Worm (Caenorhabditis elegans) whole organism, L2 larva: ENCODE measurements around the gene str-159.

Source experiments
- C34F6.9 ChIP-seq: fragments of 150-350 bp; optimal IDR thresholded peaks from 2 replicates; lab custom pipeline; 2014; ENCODE audit warnings: missing biosample characterization, missing genetic modification characterization
- F13H6.1 ChIP-seq: sonication (generic microtip); optimal IDR thresholded peaks from 2 replicates; lab custom pipeline; 2016; ENCODE audit warnings: missing genetic modification characterization, missing compliant biosample characterization
- R02D3.7 ChIP-seq: fragments of 150-350 bp; optimal IDR thresholded peaks from 2 replicates; lab custom pipeline; 2014; ENCODE audit warnings: missing biosample characterization, missing genetic modification characterization
- ZK546.5 ChIP-seq: sonication (generic microtip); optimal IDR thresholded peaks from 2 replicates; lab custom pipeline; 2017; ENCODE audit warnings: missing biosample characterization, missing genetic modification characterization
- alr-1 ChIP-seq: fragments of 150-350 bp; optimal IDR thresholded peaks from 2 replicates; lab custom pipeline; 2014; ENCODE audit warnings: missing biosample characterization, missing genetic modification characterization
- aly-2 ChIP-seq: fragments of 150-350 bp; optimal IDR thresholded peaks from 2 replicates; lab custom pipeline; 2014; ENCODE audit warnings: missing biosample characterization, missing genetic modification characterization
- ama-1 ChIP-seq: fragments of 150-350 bp; optimal IDR thresholded peaks from 2 replicates; lab custom pipeline; 2018; ENCODE audit warnings: inconsistent platforms
- blmp-1 ChIP-seq: sonication (generic microtip); optimal IDR thresholded peaks from 2 replicates; lab custom pipeline; 2017; ENCODE audit warnings: missing genetic modification characterization, mild to moderate bottlenecking, missing compliant biosample characterization, antibody characterized with exemption, moderate library complexity; ENCODE audit not compliant: insufficient read depth
- crh-2 ChIP-seq: sonication (generic microtip); optimal IDR thresholded peaks from 2 replicates; lab custom pipeline; 2017; ENCODE audit warnings: missing biosample characterization, missing genetic modification characterization
- dmd-4 ChIP-seq: sonication (generic microtip); optimal IDR thresholded peaks from 2 replicates; lab custom pipeline; 2017; ENCODE audit warnings: missing biosample characterization, missing genetic modification characterization
- egl-27 ChIP-seq: sonication (generic microtip); optimal IDR thresholded peaks from 3 replicates; lab custom pipeline; 2017; ENCODE audit warnings: missing biosample characterization, missing genetic modification reagents, missing genetic modification characterization
- elt-1 ChIP-seq: fragments of 150-350 bp; optimal IDR thresholded peaks from 2 replicates; lab custom pipeline; 2014; ENCODE audit warnings: missing biosample characterization, missing genetic modification characterization
- fos-1 ChIP-seq: fragments of 150-350 bp; optimal IDR thresholded peaks from 2 replicates; lab custom pipeline; 2014; ENCODE audit warnings: missing biosample characterization, missing genetic modification characterization
- gmeb-1 ChIP-seq: fragments of 150-350 bp; optimal IDR thresholded peaks from 2 replicates; lab custom pipeline; 2014; ENCODE audit warnings: missing biosample characterization, missing genetic modification characterization
- lin-11 ChIP-seq: fragments of 150-350 bp; sonication (generic microtip); optimal IDR thresholded peaks from 2 replicates; lab custom pipeline; 2014; ENCODE audit warnings: missing biosample characterization, missing genetic modification characterization, inconsistent platforms, mixed read lengths
- lin-13 ChIP-seq: fragments of 150-350 bp; optimal IDR thresholded peaks from 2 replicates; lab custom pipeline; 2014; ENCODE audit warnings: missing biosample characterization, missing genetic modification reagents, missing genetic modification characterization
- lsy-2 ChIP-seq, 2 experiments: fragments of 150-350 bp in 1 of 2; sonication (generic microtip) in 1 of 2; optimal IDR thresholded peaks; 2 replicates each; lab custom pipeline; 2014 to 2017; ENCODE audit warnings: missing biosample characterization in 2 of 2, missing genetic modification characterization in 2 of 2
- mab-5 ChIP-seq: fragments of 150-350 bp; optimal IDR thresholded peaks from 2 replicates; lab custom pipeline; 2014; ENCODE audit warnings: missing biosample characterization, missing genetic modification characterization
- nhr-10 ChIP-seq: sonication (generic microtip); optimal IDR thresholded peaks from 2 replicates; lab custom pipeline; 2017; ENCODE audit warnings: missing biosample characterization, missing genetic modification characterization
- nhr-11 ChIP-seq: fragments of 150-350 bp; optimal IDR thresholded peaks from 2 replicates; lab custom pipeline; 2014; ENCODE audit warnings: missing biosample characterization, missing genetic modification characterization
- nhr-12 ChIP-seq: fragments of 150-350 bp; optimal IDR thresholded peaks from 2 replicates; lab custom pipeline; 2014; ENCODE audit warnings: missing biosample characterization, missing genetic modification characterization
- nhr-129 ChIP-seq: fragments of 150-350 bp; optimal IDR thresholded peaks from 2 replicates; lab custom pipeline; 2014; ENCODE audit warnings: missing biosample characterization, missing genetic modification characterization
- nhr-21 ChIP-seq: fragments of 150-350 bp; optimal IDR thresholded peaks from 2 replicates; lab custom pipeline; 2014; ENCODE audit warnings: missing biosample characterization, missing genetic modification characterization
- nhr-23 ChIP-seq: fragments of 150-350 bp; optimal IDR thresholded peaks from 2 replicates; lab custom pipeline; 2014; ENCODE audit warnings: missing biosample characterization, missing genetic modification reagents, missing genetic modification characterization
- nhr-237 ChIP-seq: fragments of 150-350 bp; optimal IDR thresholded peaks from 2 replicates; lab custom pipeline; 2014; ENCODE audit warnings: missing biosample characterization, missing genetic modification characterization
- nhr-25 ChIP-seq: fragments of 150-350 bp; sonication (generic microtip); optimal IDR thresholded peaks from 3 replicates; lab custom pipeline; 2014; ENCODE audit warnings: missing biosample characterization, missing genetic modification characterization
- nhr-6 ChIP-seq: fragments of 150-350 bp; optimal IDR thresholded peaks from 2 replicates; lab custom pipeline; 2014; ENCODE audit warnings: missing biosample characterization, missing genetic modification characterization
- peb-1 ChIP-seq: fragments of 150-350 bp; optimal IDR thresholded peaks from 2 replicates; lab custom pipeline; 2014; ENCODE audit warnings: missing biosample characterization, missing genetic modification characterization
- sem-4 ChIP-seq: fragments of 150-350 bp; optimal IDR thresholded peaks from 2 replicates; lab custom pipeline; 2014; ENCODE audit warnings: missing biosample characterization, missing genetic modification reagents, missing genetic modification characterization
- skn-1 ChIP-seq: sonication (generic microtip); optimal IDR thresholded peaks from 2 replicates; lab custom pipeline; 2017; ENCODE audit warnings: missing biosample characterization, missing genetic modification characterization
- sma-9 ChIP-seq, 2 experiments: fragments of 150-350 bp in 1 of 2; sonication (generic microtip) in 1 of 2; optimal IDR thresholded peaks; 2 replicates each; lab custom pipeline; 2014 to 2016; ENCODE audit warnings: missing genetic modification characterization in 2 of 2, mild to moderate bottlenecking in 1 of 2, missing biosample characterization in 1 of 2, missing compliant biosample characterization in 1 of 2, missing genetic modification reagents in 1 of 2, moderate library complexity in 1 of 2
- snpc-4 ChIP-seq: fragments of 150-350 bp; optimal IDR thresholded peaks from 2 replicates; lab custom pipeline; 2014; ENCODE audit warnings: missing biosample characterization, missing genetic modification characterization
- unc-39 ChIP-seq: fragments of 150-350 bp; optimal IDR thresholded peaks from 2 replicates; lab custom pipeline; 2014; ENCODE audit warnings: missing biosample characterization, missing genetic modification characterization
- unc-55 ChIP-seq: fragments of 150-350 bp; sonication (generic microtip); optimal IDR thresholded peaks from 3 replicates; lab custom pipeline; 2014; ENCODE audit warnings: missing biosample characterization, missing genetic modification reagents, missing genetic modification characterization
- unc-62 ChIP-seq: fragments of 150-350 bp; optimal IDR thresholded peaks from 2 replicates; lab custom pipeline; 2014; ENCODE audit warnings: missing biosample characterization, missing genetic modification reagents, missing genetic modification characterization
- zag-1 ChIP-seq: fragments of 150-350 bp; optimal IDR thresholded peaks from 2 replicates; lab custom pipeline; 2014; ENCODE audit warnings: missing biosample characterization, missing genetic modification characterization
- ztf-1 ChIP-seq: fragments of 200-800 bp; sonication (Bioruptor generic); conservative IDR thresholded peaks from 2 replicates; pipeline ENCODE4 v1.3.6; 2022; ENCODE audit warnings: missing genetic modification characterization, missing compliant biosample characterization
- ztf-4 ChIP-seq: fragments of 150-350 bp; optimal IDR thresholded peaks from 2 replicates; lab custom pipeline; 2014; ENCODE audit warnings: missing biosample characterization, missing genetic modification characterization

str-159 gene

ce11 chrIV:4909039-4909438, at the start of gene str-159:
Gene str-159, plus strand, starts transcription at chrIV:4909339.
- TF ChIP-seq nhr-129 (no peak), lin-13 (GFP tag; lab: Kevin White, UChicago) (no peak), nhr-10 (tag; lab: Kevin White, UChicago) (no peak), R02D3.7 (no peak), crh-2 (no peak)

DNA sequence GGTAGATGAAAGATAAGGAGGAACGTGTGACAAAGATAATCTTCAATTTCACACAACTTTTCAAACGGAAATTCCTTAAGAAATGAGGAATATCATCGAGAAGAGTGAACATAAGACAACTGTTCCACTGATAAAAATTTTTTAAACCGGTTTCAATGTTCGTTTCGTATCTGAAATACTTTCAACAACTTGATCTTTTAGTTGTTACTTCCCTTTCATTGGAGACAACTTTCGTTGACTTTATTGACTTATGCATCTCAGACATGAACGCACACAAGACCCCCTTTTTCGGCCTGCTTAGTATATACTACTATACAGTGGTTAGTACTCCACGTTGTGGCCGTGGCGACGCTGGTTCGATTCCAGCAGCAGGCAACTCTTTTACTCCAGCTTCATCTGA, 47.7 kb upstream of the str-159 start, which contains the start of the genes Y17G9A.4 and str-173:
Gene Y17G9A.4 (minus strand): TSS at position 101 of the 400 bp plus-strand sequence.
Gene str-173 (plus strand): TSS at position 325 of the 400 bp plus-strand sequence.
- no peak for TF ChIP-seq snpc-4 (tag; lab: Kevin White, UChicago)

- TF ChIP-seq fos-1 (tag; lab: Kevin White, UChicago) (no peak), ama-1 (lab: Kevin White, UChicago) (no peak), unc-39 (tag; lab: Kevin White, UChicago) (no peak), ztf-1 (GFP tag; lab: Robert Waterston, UW) (no peak), F13H6.1 (tag; lab: Kevin White, UChicago) (no peak), alr-1 (tag; lab: Kevin White, UChicago) (no peak), sma-9 (GFP tag; optimal IDR thresholded peaks at IDR 0.05; lab: Kevin White, UChicago) (no peak), sma-9 (tag; optimal IDR thresholded peaks at IDR 0.05; lab: Kevin White, UChicago) (no peak), dmd-4 (tag; lab: Kevin White, UChicago) (no peak), lin-11 (tag; lab: Kevin White, UChicago) (no peak), R02D3.7 (no peak), nhr-237 (no peak)
These were observed 44.6 kb upstream of the str-159 start for ce11 chrIV:4864524-4864923.

DNA sequence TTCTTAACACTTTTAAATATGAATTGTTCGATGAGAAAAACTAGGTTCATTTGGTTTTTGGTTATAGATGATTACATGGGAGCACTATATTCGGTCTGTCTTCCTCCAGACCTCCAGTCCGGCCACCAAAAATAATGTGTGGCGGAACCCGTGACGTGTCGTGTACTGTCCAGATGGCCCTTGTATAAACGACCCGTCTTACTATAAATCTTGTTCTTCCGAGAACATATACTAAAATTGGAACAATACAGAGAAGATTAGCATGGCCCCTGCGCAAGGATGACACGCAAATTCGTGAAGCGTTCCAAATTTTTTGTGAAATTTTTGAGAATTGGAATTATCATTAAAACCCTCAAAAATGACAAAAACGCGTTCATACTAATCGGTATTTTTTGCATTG, 42.5 kb upstream of the str-159 start:
- no peak for TF ChIP-seq ama-1 (lab: Kevin White, UChicago)
- no peak for TF ChIP-seq zag-1 (tag; lab: Kevin White, UChicago)
- TF ChIP-seq nhr-237: no peak
- TF ChIP-seq nhr-12 (tag; lab: Kevin White, UChicago): no peak
- no peak for TF ChIP-seq alr-1 (tag; lab: Kevin White, UChicago)
- no peak for TF ChIP-seq unc-39 (tag; lab: Kevin White, UChicago)
- TF ChIP-seq unc-55: no peak
- TF ChIP-seq nhr-129: no peak
- no peak for TF ChIP-seq nhr-23 (tag; lab: Kevin White, UChicago)
- no peak for TF ChIP-seq ZK546.5 (tag; lab: Kevin White, UChicago)
- TF ChIP-seq unc-62 (GFP tag; lab: Kevin White, UChicago): no peak
- TF ChIP-seq mab-5: no peak
- no peak for TF ChIP-seq lsy-2 (tag; optimal IDR thresholded peaks at IDR 0.05; lab: Kevin White, UChicago)
- no peak for TF ChIP-seq crh-2
- TF ChIP-seq peb-1 (tag; lab: Kevin White, UChicago): no peak
- TF ChIP-seq blmp-1 (tag; lab: Kevin White, UChicago): no peak
- TF ChIP-seq lin-11 (tag; lab: Kevin White, UChicago): no peak
- TF ChIP-seq ztf-4: no peak

- no peak for TF ChIP-seq dmd-4 (tag; lab: Kevin White, UChicago)
- no peak for TF ChIP-seq egl-27 (tag; lab: Kevin White, UChicago)
- TF ChIP-seq mab-5: no peak
- TF ChIP-seq elt-1 (tag; lab: Kevin White, UChicago): no peak
- no peak for TF ChIP-seq nhr-11 (tag; lab: Kevin White, UChicago)
- no peak for TF ChIP-seq aly-2
- no peak for TF ChIP-seq nhr-10 (tag; lab: Kevin White, UChicago)
- TF ChIP-seq nhr-6 (tag; lab: Kevin White, UChicago): no peak
- TF ChIP-seq lsy-2 (tag; optimal IDR thresholded peaks at IDR 0.05; lab: Kevin White, UChicago): no peak
- no peak for TF ChIP-seq nhr-25
- TF ChIP-seq C34F6.9 (tag; lab: Kevin White, UChicago): no peak
- TF ChIP-seq R02D3.7: no peak
- no peak for TF ChIP-seq blmp-1 (tag; lab: Kevin White, UChicago)
- no peak for TF ChIP-seq nhr-21 (tag; lab: Kevin White, UChicago)
- no peak for TF ChIP-seq nhr-12 (tag; lab: Kevin White, UChicago)
- TF ChIP-seq skn-1 (tag; lab: Kevin White, UChicago): no peak
- no peak for TF ChIP-seq sem-4 (tag; lab: Kevin White, UChicago)
- no peak for TF ChIP-seq ztf-1 (GFP tag; lab: Robert Waterston, UW)
- TF ChIP-seq unc-39 (tag; lab: Kevin White, UChicago): no peak
- no peak for TF ChIP-seq gmeb-1 (tag; lab: Kevin White, UChicago)
- TF ChIP-seq, all 48 proteins: peak for 0
These were observed 41.5 kb upstream of the str-159 start, which contains the start of gene str-172 for ce11 chrIV:4867610-4868009. Gene str-172, minus strand, starts transcription at chrIV:4867710.
